Fruit fly (Drosophila melanogaster): ENCODE data around the gene CG1789.

CG1789 gene

dm6 chrX:8723393-8723987 lies 3.2 kb downstream of the CG1789 start (continued):
- TF ChIP-seq dmrt11E (tag; optimal IDR thresholded peaks at IDR 0.05) (peak; percentile 16), CG17802 (tag; optimal IDR thresholded peaks at IDR 0.05) (no peak), zfh1 (GFP tag; IDR thresholded peaks at IDR 0.05) (0 out of 3 replicates have a peak, but pooled peaks have one; percentile 7), pho (GFP tag; optimal IDR thresholded peaks at IDR 0.05) (no peak), Sin3A (optimal IDR thresholded peaks at IDR 0.05) (no peak), CG17385 (GFP tag; optimal IDR thresholded peaks at IDR 0.05) (peak; percentile 4), Scr (GFP tag; IDR thresholded peaks at IDR 0.05; ENCODE audit: partially characterized antibody) (no peak), Trl (optimal IDR thresholded peaks at IDR 0.05) (no peak), Trl (GFP tag; optimal IDR thresholded peaks at IDR 0.05) (no peak), NfI (GFP tag; optimal IDR thresholded peaks at IDR 0.05) (no peak), CG31388 (GFP tag; optimal IDR thresholded peaks at IDR 0.05) (no peak), gcm (GFP tag; optimal IDR thresholded peaks at IDR 0.05) (no peak), CG7357 (GFP tag; IDR thresholded peaks at IDR 0.05) (no peak), Xrp1 (GFP tag; IDR thresholded peaks at IDR 0.05) (peak; percentile 55), trem (tag; optimal IDR thresholded peaks at IDR 0.05) (peak; percentile 20), CG17829 (tag; optimal IDR thresholded peaks at IDR 0.05) (peak; percentile 23), mld (GFP tag; IDR thresholded peaks at IDR 0.05; ENCODE audit: partially characterized antibody) (no peak), Adf1 (GFP tag; IDR thresholded peaks at IDR 0.05) (no peak), ken (GFP tag; IDR thresholded peaks at IDR 0.05) (no peak), CG12299 (tag; optimal IDR thresholded peaks at IDR 0.05) (no peak), CG9727 (GFP tag; optimal IDR thresholded peaks at IDR 0.05) (no peak), CG8388 (GFP tag; optimal IDR thresholded peaks at IDR 0.05) (peak; percentile 35), CG11398 (GFP tag; optimal IDR thresholded peaks at IDR 0.05) (no peak), Ada2b (GFP tag; IDR thresholded peaks at IDR 0.05) (no peak), CG18262 (tag; optimal IDR thresholded peaks at IDR 0.05) (peak; percentile 33), Nf-YB (GFP tag; optimal IDR thresholded peaks at IDR 0.05) (no peak), lola (GFP tag; optimal IDR thresholded peaks at IDR 0.05) (peak in 1 of 3 experiments; percentile 36), CG17612 (GFP tag; IDR thresholded peaks at IDR 0.05) (no peak), sima (GFP tag; optimal IDR thresholded peaks at IDR 0.05) (no peak), kah (GFP tag; optimal IDR thresholded peaks at IDR 0.05) (no peak), CG12219 (GFP tag; optimal IDR thresholded peaks at IDR 0.05) (no peak), CG2875 (GFP tag; optimal IDR thresholded peaks at IDR 0.05) (no peak), jumu (GFP tag; optimal IDR thresholded peaks at IDR 0.05) (no peak), CG4282 (GFP tag; optimal IDR thresholded peaks at IDR 0.05) (no peak), fu2 (GFP tag; optimal IDR thresholded peaks at IDR 0.05) (no peak), CG15514 (GFP tag; optimal IDR thresholded peaks at IDR 0.05) (no peak), eyg (GFP tag; optimal IDR thresholded peaks at IDR 0.05) (no peak), dati (GFP tag; IDR thresholded peaks at IDR 0.05) (0 out of 2 replicates have a peak, but pooled peaks have one; percentile 21), gcm2 (GFP tag; optimal IDR thresholded peaks at IDR 0.05) (no peak), danr (GFP tag; IDR thresholded peaks at IDR 0.05) (no peak), Atf6 (GFP tag; IDR thresholded peaks at IDR 0.05) (no peak), abd-A (tag; optimal IDR thresholded peaks at IDR 0.05) (no peak), CG2678 (tag; optimal IDR thresholded peaks at IDR 0.05) (peak; percentile 27), lov (optimal IDR thresholded peaks at IDR 0.05) (no peak), lov (GFP tag; IDR thresholded peaks at IDR 0.05) (no peak), chm (GFP tag; IDR thresholded peaks at IDR 0.05) (no peak), CG15601 (tag; optimal IDR thresholded peaks at IDR 0.05) (peak; percentile 14), CG4730 (GFP tag; IDR thresholded peaks at IDR 0.05) (no peak), sens (GFP tag) (peak; percentile 60), CG12659 (GFP tag; optimal IDR thresholded peaks at IDR 0.05) (no peak), zfh2 (GFP tag; optimal IDR thresholded peaks at IDR 0.05) (no peak)

All from whole organism, embryonic.